Fruit fly (Drosophila melanogaster): ENCODE results near the gene ps.

DNA sequence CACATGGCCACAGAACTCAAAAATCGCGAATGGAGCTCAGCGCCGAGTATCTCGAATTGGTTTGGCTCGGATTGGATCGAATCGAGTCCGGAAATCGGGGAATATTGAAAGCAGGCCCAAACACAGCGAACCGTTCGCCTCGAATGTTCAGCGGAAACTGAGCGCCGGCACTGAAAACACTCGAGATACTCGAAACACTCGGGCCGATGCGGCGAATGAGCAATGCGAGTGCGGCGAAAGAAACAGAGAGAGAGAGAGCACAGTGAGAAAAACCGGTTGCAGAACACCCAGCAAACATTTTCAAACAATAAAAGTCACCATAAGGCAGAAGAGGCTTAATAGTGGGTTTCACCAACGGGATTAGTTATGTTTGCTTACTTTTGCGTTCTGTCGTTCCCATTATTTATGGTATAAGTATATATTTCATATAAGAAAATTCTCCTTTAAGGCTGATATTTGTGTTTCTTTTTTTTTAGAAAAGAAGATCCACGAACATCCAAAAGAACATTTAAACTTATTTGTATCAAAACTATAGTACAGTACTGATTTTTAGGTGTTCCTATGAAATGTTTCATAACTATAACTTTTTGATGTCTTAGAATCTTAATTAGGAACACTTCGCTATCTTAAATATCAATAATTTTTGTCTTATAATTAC is 23.2 kb upstream of the ps start, which contains the start of gene FER:
- TF ChIP-seq pan (optimal IDR thresholded peaks at IDR 0.05) (no peak), psq (optimal IDR thresholded peaks at IDR 0.05) (no peak), EcR (GFP tag; optimal IDR thresholded peaks at IDR 0.05) (no peak), CG8478 (optimal IDR thresholded peaks at IDR 0.05) (no peak)

All from whole organism.